Fruit fly (Drosophila melanogaster): Measurements from ENCODE around the gene CG13838.
A peak's percentile ranks its signal among the peaks of the same experiment; 100 is the strongest.

The CG13838 gene

dm6 chr3R:23041941-23042340 is at the start of gene CG13838:
Gene CG13838, plus strand, starts transcription at chr3R:23042241.
- TF ChIP-seq CG8301 (tag; optimal IDR thresholded peaks at IDR 0.05) (no peak), CG34367 (tag; optimal IDR thresholded peaks at IDR 0.05) (no peak), Snoo (tag; optimal IDR thresholded peaks at IDR 0.05) (no peak), CG14655 (GFP tag; optimal IDR thresholded peaks at IDR 0.05) (no peak), CG12605 (GFP tag; IDR thresholded peaks at IDR 0.05) (no peak), CG4496 (GFP tag; IDR thresholded peaks at IDR 0.05) (no peak), rn (GFP tag; IDR thresholded peaks at IDR 0.05) (no peak), CG17806 (tag; optimal IDR thresholded peaks at IDR 0.05) (no peak), Pif1B (GFP tag; optimal IDR thresholded peaks at IDR 0.05) (no peak), Ets98B (GFP tag; IDR thresholded peaks at IDR 0.05) (no peak), CG15710 (tag; optimal IDR thresholded peaks at IDR 0.05) (no peak), D1 (tag; optimal IDR thresholded peaks at IDR 0.05) (no peak), CG9948 (tag; optimal IDR thresholded peaks at IDR 0.05) (no peak), CG8159 (tag; optimal IDR thresholded peaks at IDR 0.05) (no peak), EcR (GFP tag; optimal IDR thresholded peaks at IDR 0.05) (no peak), CG32121 (GFP tag; IDR thresholded peaks at IDR 0.05) (no peak), Pif1A (GFP tag; optimal IDR thresholded peaks at IDR 0.05) (no peak)

- TF ChIP-seq CG34367 (tag; optimal IDR thresholded peaks at IDR 0.05) (no peak), gl (tag; optimal IDR thresholded peaks at IDR 0.05) (no peak), D1 (tag; optimal IDR thresholded peaks at IDR 0.05) (no peak), EcR (GFP tag; optimal IDR thresholded peaks at IDR 0.05) (no peak), CG12605 (GFP tag; IDR thresholded peaks at IDR 0.05) (no peak), CG13204 (GFP tag; optimal IDR thresholded peaks at IDR 0.05) (no peak), CG8159 (tag; optimal IDR thresholded peaks at IDR 0.05) (no peak), Snoo (tag; optimal IDR thresholded peaks at IDR 0.05) (no peak), Pif1B (GFP tag; optimal IDR thresholded peaks at IDR 0.05) (no peak), CG4496 (GFP tag; IDR thresholded peaks at IDR 0.05) (no peak), CG14655 (GFP tag; optimal IDR thresholded peaks at IDR 0.05) (no peak), CG8301 (tag; optimal IDR thresholded peaks at IDR 0.05) (no peak)
Observed at dm6 chr3R:22997912-22998622, 44.0 kb upstream of the CG13838 start, which contains the start of gene Nha2. Gene Nha2, minus strand, starts transcription at chr3R:22998528.

- no peak for TF ChIP-seq CG15710 (tag; optimal IDR thresholded peaks at IDR 0.05)
- no peak for TF ChIP-seq gl (tag; optimal IDR thresholded peaks at IDR 0.05)
- no peak for TF ChIP-seq fd96Ca (GFP tag; IDR thresholded peaks at IDR 0.05)
- no peak for TF ChIP-seq EcR (GFP tag; optimal IDR thresholded peaks at IDR 0.05)
- TF ChIP-seq Pif1A (GFP tag; optimal IDR thresholded peaks at IDR 0.05) = no peak
- TF ChIP-seq CG12605 (GFP tag; IDR thresholded peaks at IDR 0.05) = no peak
- TF ChIP-seq CG14655 (GFP tag; optimal IDR thresholded peaks at IDR 0.05) = no peak
- TF ChIP-seq CG17806 (tag; optimal IDR thresholded peaks at IDR 0.05) = no peak
Observed at dm6 chr3R:22998623-22999179, 43.3 kb upstream of the CG13838 start.

dm6 chr3R:23004161-23004560 is 37.9 kb upstream of the CG13838 start:
- TF ChIP-seq CG4496 (GFP tag; IDR thresholded peaks at IDR 0.05) (peak; percentile 84), fd96Ca (GFP tag; IDR thresholded peaks at IDR 0.05) (peak; percentile 54; the same call in 2 of the 3 replicates), Ets98B (GFP tag; IDR thresholded peaks at IDR 0.05) (0 out of 2 replicates have a peak, but pooled peaks have one; percentile 11), CG15710 (tag; optimal IDR thresholded peaks at IDR 0.05) (no peak)

DNA sequence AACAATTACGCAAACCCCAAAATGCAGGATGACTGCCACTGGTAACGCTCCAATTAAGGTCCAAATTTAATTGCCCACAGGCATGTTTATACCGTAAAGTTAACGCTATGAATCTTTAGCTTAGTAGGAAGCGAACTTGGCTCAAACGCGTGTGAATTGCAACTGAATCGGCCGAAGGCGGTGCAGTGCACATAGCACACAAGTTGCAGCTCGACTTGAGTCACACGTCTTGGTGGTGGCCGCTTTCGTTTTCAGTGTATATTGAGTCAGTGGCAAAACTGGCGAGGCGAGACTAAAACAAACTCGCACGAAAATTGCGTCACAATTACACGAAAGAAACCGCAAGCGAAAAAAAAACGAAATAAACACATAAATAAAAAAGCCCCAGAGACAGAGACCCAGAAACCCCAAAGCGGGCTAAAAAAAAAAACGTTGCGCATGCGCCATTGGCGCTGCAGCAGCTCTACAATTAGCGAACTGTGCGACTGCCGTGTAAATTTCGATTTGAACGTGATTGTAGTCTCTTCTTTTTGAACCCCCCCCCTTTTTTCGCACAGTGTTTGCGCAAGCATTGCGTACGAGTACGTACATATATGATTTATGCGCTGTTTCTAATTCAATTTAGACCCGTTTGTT is 32.4 kb upstream of the CG13838 start:
- TF ChIP-seq Pif1B (GFP tag; optimal IDR thresholded peaks at IDR 0.05) (no peak), gl (tag; optimal IDR thresholded peaks at IDR 0.05) (no peak), fd96Ca (GFP tag; IDR thresholded peaks at IDR 0.05) (peak; percentile 79), CG15710 (tag; optimal IDR thresholded peaks at IDR 0.05) (no peak), CG34367 (tag; optimal IDR thresholded peaks at IDR 0.05) (no peak), CG8159 (tag; optimal IDR thresholded peaks at IDR 0.05) (no peak), CG17806 (tag; optimal IDR thresholded peaks at IDR 0.05) (no peak), Pif1A (GFP tag; optimal IDR thresholded peaks at IDR 0.05) (peak; percentile 34), CG13204 (GFP tag; optimal IDR thresholded peaks at IDR 0.05) (no peak), CG4496 (GFP tag; IDR thresholded peaks at IDR 0.05) (peak; percentile 83), Snoo (tag; optimal IDR thresholded peaks at IDR 0.05) (no peak), CG8301 (tag; optimal IDR thresholded peaks at IDR 0.05) (peak; percentile 14), D1 (tag; optimal IDR thresholded peaks at IDR 0.05) (no peak), Ets98B (GFP tag; IDR thresholded peaks at IDR 0.05) (peak; percentile 77), EcR (GFP tag; optimal IDR thresholded peaks at IDR 0.05) (no peak), CG14655 (GFP tag; optimal IDR thresholded peaks at IDR 0.05) (peak; percentile 26), CG10348 (GFP tag; IDR thresholded peaks at IDR 0.05) (no peak), rn (GFP tag; IDR thresholded peaks at IDR 0.05) (peak; percentile 37; the same call in 1 of the 2 replicates), CG32121 (GFP tag; IDR thresholded peaks at IDR 0.05) (peak; percentile 83), CG9948 (tag; optimal IDR thresholded peaks at IDR 0.05) (no peak), CG12605 (GFP tag; IDR thresholded peaks at IDR 0.05) (peak; percentile 50)

DNA sequence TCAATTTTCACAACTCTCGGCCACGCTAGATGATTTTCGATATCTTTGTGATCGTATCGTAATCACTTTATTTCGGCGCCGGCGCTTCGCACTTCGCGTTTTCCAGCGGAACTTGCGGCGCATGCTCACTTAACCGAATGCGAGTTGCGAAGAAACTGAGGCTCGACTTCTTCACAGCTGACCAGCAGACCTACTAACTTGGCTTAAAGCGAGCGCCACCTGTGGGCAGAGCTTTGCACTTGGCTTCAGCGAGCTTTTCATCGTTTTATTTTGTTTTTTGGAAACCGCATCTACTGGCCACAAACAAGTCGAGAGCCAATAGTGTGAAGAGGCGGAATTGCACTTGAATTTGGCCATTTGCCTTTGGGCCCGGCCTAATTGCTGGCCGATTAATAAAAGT is 31.6 kb upstream of the CG13838 start, which contains the start of gene CG34375:
Gene CG34375 (minus strand): TSS at position 157 of the 400 bp plus-strand sequence.
- no peak for TF ChIP-seq CG14655 (GFP tag; optimal IDR thresholded peaks at IDR 0.05)
- no peak for TF ChIP-seq CG9948 (tag; optimal IDR thresholded peaks at IDR 0.05)
- no peak for TF ChIP-seq Pif1B (GFP tag; optimal IDR thresholded peaks at IDR 0.05)
- no peak for TF ChIP-seq CG15710 (tag; optimal IDR thresholded peaks at IDR 0.05)
- no peak for TF ChIP-seq CG13204 (GFP tag; optimal IDR thresholded peaks at IDR 0.05)
- no peak for TF ChIP-seq CG8159 (tag; optimal IDR thresholded peaks at IDR 0.05)
- no peak for TF ChIP-seq EcR (GFP tag; optimal IDR thresholded peaks at IDR 0.05)
- no peak for TF ChIP-seq D1 (tag; optimal IDR thresholded peaks at IDR 0.05)
- TF ChIP-seq Pif1A (GFP tag; optimal IDR thresholded peaks at IDR 0.05) = no peak
- TF ChIP-seq Snoo (tag; optimal IDR thresholded peaks at IDR 0.05) = no peak
- no peak for TF ChIP-seq CG8301 (tag; optimal IDR thresholded peaks at IDR 0.05)
- TF ChIP-seq fd96Ca (GFP tag; IDR thresholded peaks at IDR 0.05) = no peak
- TF ChIP-seq CG34367 (tag; optimal IDR thresholded peaks at IDR 0.05) = no peak
- TF ChIP-seq CG10348 (GFP tag; IDR thresholded peaks at IDR 0.05) = no peak
- TF ChIP-seq CG17806 (tag; optimal IDR thresholded peaks at IDR 0.05) = no peak
- peak; percentile 69 for TF ChIP-seq Ets98B (GFP tag; IDR thresholded peaks at IDR 0.05)
- no peak for TF ChIP-seq gl (tag; optimal IDR thresholded peaks at IDR 0.05)
- TF ChIP-seq CG4496 (GFP tag; IDR thresholded peaks at IDR 0.05) = peak; percentile 65
- no peak for TF ChIP-seq CG12605 (GFP tag; IDR thresholded peaks at IDR 0.05)
- TF ChIP-seq CG32121 (GFP tag; IDR thresholded peaks at IDR 0.05) = 0 out of 2 replicates have a peak, but pooled peaks have one; percentile 17
- TF ChIP-seq rn (GFP tag; IDR thresholded peaks at IDR 0.05) = no peak

Data from whole organism, pupa.